Fruit fly (Drosophila melanogaster): ENCODE results near the gene Ubc6.

- TF ChIP-seq Myc (optimal IDR thresholded peaks at IDR 0.05) (no peak), psq (optimal IDR thresholded peaks at IDR 0.05) (no peak), h (optimal IDR thresholded peaks at IDR 0.05) (no peak), ttk (optimal IDR thresholded peaks at IDR 0.05) (no peak), Sin3A (optimal IDR thresholded peaks at IDR 0.05) (no peak), insv (optimal IDR thresholded peaks at IDR 0.05) (no peak)
Observed at dm6 chr3R:4905764-4906626, 46.5 kb downstream of the Ubc6 start, which contains the start of gene Gnf1.
